Fruit fly (Drosophila melanogaster): ENCODE measurements around the gene Sema1a.

Sema1a gene

dm6 chr2L:8699895-8700314 is 158.0 kb downstream of the Sema1a start (continued):
- TF ChIP-seq lilli (GFP tag; optimal IDR thresholded peaks at IDR 0.05) (no peak), Dbx (GFP tag; IDR thresholded peaks at IDR 0.05) (no peak), CG12104 (GFP tag; optimal IDR thresholded peaks at IDR 0.05) (peak; percentile 17), CG3163 (GFP tag; optimal IDR thresholded peaks at IDR 0.05) (no peak), CG11093 (GFP tag; IDR thresholded peaks at IDR 0.05) (no peak), CG16779 (GFP tag; IDR thresholded peaks at IDR 0.05) (no peak), Ptx1 (GFP tag; IDR thresholded peaks at IDR 0.05) (no peak), Eip74EF (GFP tag; optimal IDR thresholded peaks at IDR 0.05) (peak in 1 of 2 experiments; percentile 32), row (GFP tag; IDR thresholded peaks at IDR 0.05) (no peak), kni (GFP tag; optimal IDR thresholded peaks at IDR 0.05) (peak; percentile 47), exex (tag; optimal IDR thresholded peaks at IDR 0.05) (peak; percentile 96), ewg (GFP tag; optimal IDR thresholded peaks at IDR 0.05) (no peak), Xbp1 (GFP tag; optimal IDR thresholded peaks at IDR 0.05) (no peak), gt (GFP tag; IDR thresholded peaks at IDR 0.05) (no peak), jigr1 (GFP tag; IDR thresholded peaks at IDR 0.05) (no peak), NfI (GFP tag; optimal IDR thresholded peaks at IDR 0.05) (peak; percentile 41), CG8089 (GFP tag; optimal IDR thresholded peaks at IDR 0.05) (no peak), trh (GFP tag; optimal IDR thresholded peaks at IDR 0.05) (no peak), CG10565 (GFP tag; optimal IDR thresholded peaks at IDR 0.05) (no peak), mam (GFP tag; optimal IDR thresholded peaks at IDR 0.05) (no peak), Lhr (GFP tag; optimal IDR thresholded peaks at IDR 0.05) (no peak), Dp (GFP tag; optimal IDR thresholded peaks at IDR 0.05) (no peak), Nf-YC (tag; optimal IDR thresholded peaks at IDR 0.05) (peak; percentile 51), CG18619 (GFP tag; optimal IDR thresholded peaks at IDR 0.05) (no peak), Sin3A (optimal IDR thresholded peaks at IDR 0.05) (no peak), tap (tag; optimal IDR thresholded peaks at IDR 0.05) (peak; percentile 67), D (optimal IDR thresholded peaks at IDR 0.05) (no peak), D (GFP tag; optimal IDR thresholded peaks at IDR 0.05) (no peak), Sox102F (GFP tag; optimal IDR thresholded peaks at IDR 0.05) (peak; percentile 20), vvl (GFP tag; IDR thresholded peaks at IDR 0.05) (no peak), vfl (GFP tag; optimal IDR thresholded peaks at IDR 0.05) (no peak), Kr (GFP tag; optimal IDR thresholded peaks at IDR 0.05) (no peak), klu (GFP tag; IDR thresholded peaks at IDR 0.05) (no peak), CG17186 (GFP tag; optimal IDR thresholded peaks at IDR 0.05) (no peak), CG4707 (GFP tag; optimal IDR thresholded peaks at IDR 0.05) (peak; percentile 67), CG10959 (GFP tag; IDR thresholded peaks at IDR 0.05) (no peak), Poxn (GFP tag; IDR thresholded peaks at IDR 0.05) (no peak), CG32532 (GFP tag; IDR thresholded peaks at IDR 0.05) (peak; percentile 42; the same call in 1 of the 2 replicates), CG14710 (tag; optimal IDR thresholded peaks at IDR 0.05) (peak; percentile 13), CG14965 (GFP tag; optimal IDR thresholded peaks at IDR 0.05; ENCODE audit: borderline replicate concordance) (no peak), cato (GFP tag; optimal IDR thresholded peaks at IDR 0.05; ENCODE audit: borderline replicate concordance) (no peak), CG18476 (GFP tag; optimal IDR thresholded peaks at IDR 0.05) (no peak), danr (GFP tag; IDR thresholded peaks at IDR 0.05) (no peak), ac (GFP tag; optimal IDR thresholded peaks at IDR 0.05) (no peak), CG12155 (GFP tag; optimal IDR thresholded peaks at IDR 0.05) (no peak), CG3726 (GFP tag; IDR thresholded peaks at IDR 0.05) (no peak), Deaf1 (tag; optimal IDR thresholded peaks at IDR 0.05) (peak; percentile 98), D19B (GFP tag; optimal IDR thresholded peaks at IDR 0.05) (no peak), CG9437 (GFP tag; optimal IDR thresholded peaks at IDR 0.05) (no peak), HLH3B (GFP tag; IDR thresholded peaks at IDR 0.05) (no peak), CG13624 (GFP tag; optimal IDR thresholded peaks at IDR 0.05) (no peak), org-1 (GFP tag; optimal IDR thresholded peaks at IDR 0.05) (peak; percentile 32), Hmr (GFP tag; optimal IDR thresholded peaks at IDR 0.05) (peak; percentile 79)

All from whole organism, embryonic.